Worm (Caenorhabditis elegans) whole organism, L3 larva: Measurements from ENCODE around the gene str-74.

Experiments used
- R02D3.7 ChIP-seq: fragments of 150-350 bp; optimal IDR thresholded peaks from 2 replicates; lab custom pipeline; 2014; ENCODE audit warnings: missing biosample characterization, missing genetic modification characterization
- ama-1 ChIP-seq: fragments of 150-350 bp; optimal IDR thresholded peaks from 2 replicates; lab custom pipeline; 2018
- lin-15B ChIP-seq: fragments of 150-350 bp; optimal IDR thresholded peaks from 2 replicates; lab custom pipeline; 2014; ENCODE audit warnings: missing biosample characterization, missing genetic modification characterization
- lin-39 ChIP-seq: fragments of 150-350 bp; optimal IDR thresholded peaks from 2 replicates; lab custom pipeline; 2018; ENCODE audit warnings: missing biosample characterization, missing genetic modification reagents, missing genetic modification characterization
- mdl-1 ChIP-seq: fragments of 150-350 bp; optimal IDR thresholded peaks from 2 replicates; lab custom pipeline; 2014; ENCODE audit warnings: missing biosample characterization, missing genetic modification characterization
- nfya-1 ChIP-seq: sonication (generic microtip); optimal IDR thresholded peaks from 2 replicates; lab custom pipeline; 2017; ENCODE audit warnings: missing genetic modification characterization, mild to moderate bottlenecking, missing compliant biosample characterization, antibody characterized with exemption, moderate library complexity; ENCODE audit not compliant: insufficient read depth
- nhr-25 ChIP-seq: sonication (generic microtip); optimal IDR thresholded peaks from 2 replicates; lab custom pipeline; 2017; ENCODE audit warnings: missing biosample characterization, missing genetic modification characterization
- snpc-4 ChIP-seq: fragments of 150-350 bp; optimal IDR thresholded peaks from 2 replicates; lab custom pipeline; 2014; ENCODE audit warnings: missing biosample characterization, missing genetic modification characterization

- TF ChIP-seq nfya-1 (tag; lab: Kevin White, UChicago) (no peak), ama-1 (lab: Kevin White, UChicago) (no peak), lin-15B (tag; lab: Kevin White, UChicago) (no peak), lin-39 (no peak), mdl-1 (tag; lab: Kevin White, UChicago) (no peak), R02D3.7 (tag; lab: Kevin White, UChicago) (no peak), nhr-25 (tag; lab: Kevin White, UChicago) (no peak), snpc-4 (tag; lab: Kevin White, UChicago) (no peak)
Observed at ce11 chrX:10277118-10277517, 36.3 kb upstream of the str-74 start.
